Fruit fly (Drosophila melanogaster): ENCODE data around the gene CenB1A.

The CenB1A gene

DNA sequence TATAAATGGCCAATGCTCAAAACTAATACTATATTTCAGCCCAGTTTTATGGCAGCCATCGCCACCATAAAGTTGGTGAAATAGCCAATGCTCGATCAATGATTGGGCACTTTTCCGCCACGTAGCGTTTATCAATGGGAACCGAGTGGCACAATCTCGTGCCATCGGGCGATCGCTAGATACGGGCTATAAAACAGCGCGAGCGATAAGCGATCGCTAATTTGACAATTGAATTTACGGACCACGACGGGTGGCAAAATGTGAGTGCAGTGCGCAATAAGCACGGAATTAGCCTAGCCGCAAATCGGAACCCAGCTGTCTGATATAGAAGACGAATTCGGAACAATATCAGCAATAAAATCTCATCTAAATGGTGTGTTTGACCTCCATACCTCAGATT, 22.1 kb downstream of the CenB1A start:
- TF ChIP-seq Sin3A (optimal IDR thresholded peaks at IDR 0.05) (no peak), h (optimal IDR thresholded peaks at IDR 0.05) (no peak), insv (optimal IDR thresholded peaks at IDR 0.05) (no peak), ttk (optimal IDR thresholded peaks at IDR 0.05) (no peak), psq (optimal IDR thresholded peaks at IDR 0.05) (no peak), Myc (optimal IDR thresholded peaks at IDR 0.05) (no peak)

dm6 chr3R:23141113-23141512, 22.9 kb downstream of the CenB1A start:
- TF ChIP-seq psq (optimal IDR thresholded peaks at IDR 0.05) (no peak), h (optimal IDR thresholded peaks at IDR 0.05) (no peak), ttk (optimal IDR thresholded peaks at IDR 0.05) (no peak), Myc (optimal IDR thresholded peaks at IDR 0.05) (no peak), Sin3A (optimal IDR thresholded peaks at IDR 0.05) (no peak), insv (optimal IDR thresholded peaks at IDR 0.05) (no peak)

DNA sequence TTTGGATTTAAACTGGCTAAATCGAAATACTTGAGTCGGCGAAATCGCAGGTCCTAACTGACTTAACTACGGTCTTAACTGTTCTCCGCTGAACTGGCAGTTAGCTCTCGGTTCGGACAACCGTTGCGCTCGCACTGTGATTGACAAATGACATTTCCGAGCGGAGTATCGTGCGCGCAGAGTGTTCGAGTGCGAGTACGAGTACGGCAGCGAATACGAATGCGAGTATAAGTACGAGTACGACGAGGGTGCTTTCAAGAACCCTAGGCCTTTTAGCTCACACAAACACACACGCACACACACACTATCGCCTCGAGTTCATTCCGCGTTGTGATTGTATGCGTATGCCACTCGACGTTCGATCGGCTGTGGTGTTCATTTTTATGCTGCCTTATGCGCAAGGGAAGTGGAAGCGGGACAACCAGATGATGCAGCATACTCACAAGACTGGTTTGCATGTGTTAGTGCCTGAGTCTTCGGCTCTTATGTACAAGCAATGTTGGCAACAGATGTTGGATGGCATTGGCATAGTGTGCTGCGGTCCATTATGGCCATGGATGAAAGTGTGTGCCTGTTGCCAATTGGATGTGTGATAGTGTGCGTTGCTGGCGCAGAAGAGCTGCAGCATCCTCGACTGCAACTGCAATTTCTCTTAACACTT, 23.6 kb downstream of the CenB1A start, which contains the start of gene hh:
Gene hh, minus strand, starts transcription at position 229 of the 661 bp plus-strand sequence.
- TF ChIP-seq Sin3A (optimal IDR thresholded peaks at IDR 0.05) (no peak), insv (optimal IDR thresholded peaks at IDR 0.05) (no peak), h (optimal IDR thresholded peaks at IDR 0.05) (no peak), Myc (optimal IDR thresholded peaks at IDR 0.05) (no peak), psq (optimal IDR thresholded peaks at IDR 0.05) (no peak), ttk (optimal IDR thresholded peaks at IDR 0.05) (no peak)

DNA sequence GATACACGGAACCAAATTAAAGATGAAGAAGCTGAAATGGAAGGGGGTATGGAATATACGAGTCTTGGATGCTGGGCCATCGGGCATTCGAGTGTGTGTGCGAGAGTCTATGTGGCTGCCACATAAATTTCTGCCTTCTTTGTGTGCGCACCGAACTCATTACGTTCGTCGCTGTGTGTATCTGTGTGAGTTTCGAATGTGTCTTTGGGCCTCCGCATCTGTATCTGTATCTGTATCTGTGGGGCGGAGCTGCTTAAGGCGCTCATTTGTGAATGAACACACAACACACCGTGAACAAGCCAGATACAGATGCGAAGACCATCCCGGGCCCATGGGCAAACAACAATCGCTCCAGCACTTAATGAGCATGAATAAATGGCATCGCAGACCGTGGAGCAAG, 25.2 kb downstream of the CenB1A start:
- TF ChIP-seq Myc (optimal IDR thresholded peaks at IDR 0.05) = no peak
- no peak for TF ChIP-seq psq (optimal IDR thresholded peaks at IDR 0.05)
- TF ChIP-seq h (optimal IDR thresholded peaks at IDR 0.05) = no peak
- TF ChIP-seq insv (optimal IDR thresholded peaks at IDR 0.05) = no peak
- TF ChIP-seq Sin3A (optimal IDR thresholded peaks at IDR 0.05) = no peak
- TF ChIP-seq ttk (optimal IDR thresholded peaks at IDR 0.05) = no peak

DNA sequence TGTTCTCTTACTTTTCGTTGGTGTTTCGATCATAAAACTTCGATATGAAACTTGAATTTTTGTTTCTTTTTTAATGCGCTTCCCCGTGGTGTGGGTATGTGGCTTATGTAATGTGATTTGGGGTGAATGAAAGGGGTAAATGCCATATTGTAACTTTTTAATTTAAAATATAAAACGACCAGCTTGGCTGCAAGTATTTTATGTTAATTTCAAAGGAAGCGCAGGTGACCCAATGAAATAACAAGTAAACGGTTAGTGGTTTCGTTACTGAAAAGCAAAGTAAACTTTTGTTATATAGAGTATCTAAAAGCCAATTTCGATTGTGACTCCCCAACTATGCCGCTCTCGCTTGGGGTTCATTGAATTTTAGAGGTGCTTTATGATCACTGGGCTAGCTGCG, 26.5 kb downstream of the CenB1A start:
- TF ChIP-seq Sin3A (optimal IDR thresholded peaks at IDR 0.05) = no peak

dm6 chr3R:23145681-23146080, 27.5 kb downstream of the CenB1A start:
- TF ChIP-seq Myc (optimal IDR thresholded peaks at IDR 0.05) (no peak), ttk (optimal IDR thresholded peaks at IDR 0.05) (no peak), h (optimal IDR thresholded peaks at IDR 0.05) (no peak), insv (optimal IDR thresholded peaks at IDR 0.05) (no peak), Sin3A (optimal IDR thresholded peaks at IDR 0.05) (no peak), psq (optimal IDR thresholded peaks at IDR 0.05) (no peak)

- TF ChIP-seq Myc (optimal IDR thresholded peaks at IDR 0.05) (no peak), Sin3A (optimal IDR thresholded peaks at IDR 0.05) (no peak), h (optimal IDR thresholded peaks at IDR 0.05) (no peak), psq (optimal IDR thresholded peaks at IDR 0.05) (no peak), ttk (optimal IDR thresholded peaks at IDR 0.05) (no peak), insv (optimal IDR thresholded peaks at IDR 0.05) (no peak)
These were observed 28.9 kb downstream of the CenB1A start for dm6 chr3R:23147058-23147457.

dm6 chr3R:23147625-23148024, 29.4 kb downstream of the CenB1A start:
- TF ChIP-seq h (optimal IDR thresholded peaks at IDR 0.05) = no peak
- TF ChIP-seq psq (optimal IDR thresholded peaks at IDR 0.05) = no peak
- TF ChIP-seq ttk (optimal IDR thresholded peaks at IDR 0.05) = no peak

dm6 chr3R:23148433-23148832, 30.2 kb downstream of the CenB1A start:
- no peak for TF ChIP-seq Myc (optimal IDR thresholded peaks at IDR 0.05)
- TF ChIP-seq ttk (optimal IDR thresholded peaks at IDR 0.05) = no peak
- TF ChIP-seq Sin3A (optimal IDR thresholded peaks at IDR 0.05) = no peak
- TF ChIP-seq h (optimal IDR thresholded peaks at IDR 0.05) = no peak

DNA sequence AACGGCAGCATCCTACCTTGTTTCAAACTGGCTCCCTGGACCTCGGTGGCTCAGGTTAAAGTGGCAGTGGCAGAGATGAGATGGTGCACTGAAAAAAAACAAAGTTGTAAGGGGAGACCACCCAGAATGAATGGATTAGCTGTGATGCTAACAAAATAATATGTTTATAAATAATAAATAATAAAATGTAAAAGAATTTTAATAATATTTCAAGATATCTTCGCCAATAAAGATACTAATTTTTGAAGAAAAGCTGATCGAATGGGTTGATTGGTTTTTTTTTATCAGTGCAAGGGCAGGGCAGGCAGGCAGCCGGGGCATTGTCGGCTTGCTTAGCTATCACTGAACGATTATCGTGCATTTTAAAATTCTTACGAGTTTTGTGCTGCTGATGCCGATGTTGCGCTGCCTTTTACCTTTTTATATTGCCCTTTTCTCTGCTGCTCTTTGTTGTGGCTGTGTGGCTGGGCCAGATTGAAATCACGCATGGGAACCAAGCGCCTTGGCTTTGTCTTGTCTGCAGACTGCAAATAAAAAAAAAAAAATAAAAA, 30.9 kb downstream of the CenB1A start:
- no peak for TF ChIP-seq h (optimal IDR thresholded peaks at IDR 0.05)
- no peak for TF ChIP-seq Myc (optimal IDR thresholded peaks at IDR 0.05)
- no peak for TF ChIP-seq psq (optimal IDR thresholded peaks at IDR 0.05)
- TF ChIP-seq insv (optimal IDR thresholded peaks at IDR 0.05) = no peak
- TF ChIP-seq Sin3A (optimal IDR thresholded peaks at IDR 0.05) = no peak
- TF ChIP-seq ttk (optimal IDR thresholded peaks at IDR 0.05) = no peak

DNA sequence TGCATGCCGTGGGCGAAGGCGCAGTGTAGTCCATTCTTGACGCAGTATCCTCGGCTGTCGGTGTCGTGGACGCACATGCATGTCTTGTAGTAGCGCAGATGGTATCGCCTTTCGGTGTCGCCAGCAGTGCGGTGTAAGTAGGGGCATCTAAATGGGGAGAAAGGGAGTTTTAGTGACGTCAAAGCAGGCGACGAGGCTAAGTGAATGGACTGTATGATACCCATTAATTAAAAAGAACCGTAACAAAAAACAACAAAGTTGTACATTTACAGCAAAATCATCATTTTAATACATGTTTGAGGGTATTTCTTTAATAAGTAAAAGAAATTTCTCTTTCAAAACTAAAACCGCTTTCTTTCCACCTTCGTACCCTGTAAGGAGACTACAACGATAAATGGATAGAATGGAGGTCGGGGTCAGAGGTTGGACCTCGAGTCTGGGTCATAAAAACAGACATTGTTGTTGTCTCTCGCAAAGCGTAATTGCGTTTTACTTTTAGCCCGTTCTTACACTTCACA, 38.2 kb downstream of the CenB1A start:
- TF ChIP-seq insv (optimal IDR thresholded peaks at IDR 0.05) (no peak), Sin3A (optimal IDR thresholded peaks at IDR 0.05) (no peak), Myc (optimal IDR thresholded peaks at IDR 0.05) (no peak)

DNA sequence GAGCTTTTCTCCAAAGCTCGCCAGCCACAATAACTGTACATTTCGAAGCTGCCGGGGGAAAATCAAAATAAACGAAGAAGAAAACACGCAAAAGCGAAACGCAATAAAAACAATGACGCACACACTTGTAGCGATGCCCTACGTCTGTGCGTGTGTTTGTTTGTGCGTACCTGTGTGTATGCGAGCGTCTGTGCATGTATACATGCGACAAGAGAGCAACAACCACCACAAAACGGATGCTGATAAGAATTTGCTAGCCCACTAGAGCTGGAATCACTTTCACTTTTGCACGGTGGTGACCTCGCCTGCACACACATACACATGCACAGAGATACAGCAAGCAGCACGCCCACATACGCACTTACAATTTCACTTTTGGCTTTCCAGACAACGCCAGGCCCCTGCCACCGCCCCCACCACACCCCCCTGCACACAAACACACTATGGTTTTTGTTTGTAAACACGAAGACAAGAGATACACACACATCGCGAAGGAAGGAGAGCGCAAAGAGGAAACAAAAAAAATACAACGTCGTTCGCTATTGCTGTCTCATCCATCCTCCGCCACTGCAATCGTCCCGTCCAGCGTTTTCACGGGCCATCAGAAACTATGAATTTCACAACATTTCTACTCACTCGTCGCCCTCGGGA, 38.8 kb downstream of the CenB1A start:
- TF ChIP-seq psq (optimal IDR thresholded peaks at IDR 0.05) (peak; percentile 63), Sin3A (optimal IDR thresholded peaks at IDR 0.05) (no peak)

dm6 chr3R:23157664-23158151, 39.5 kb downstream of the CenB1A start, which contains the start of gene unk:
Gene unk, minus strand, starts transcription at chr3R:23157862.
- TF ChIP-seq ttk (optimal IDR thresholded peaks at IDR 0.05) (no peak), Myc (optimal IDR thresholded peaks at IDR 0.05) (no peak), h (optimal IDR thresholded peaks at IDR 0.05) (no peak), Sin3A (optimal IDR thresholded peaks at IDR 0.05) (no peak), insv (optimal IDR thresholded peaks at IDR 0.05) (no peak), psq (optimal IDR thresholded peaks at IDR 0.05) (no peak)

All from Kc167 (cell line).